Fruit fly (Drosophila melanogaster): ENCODE data around the gene tna.

DNA sequence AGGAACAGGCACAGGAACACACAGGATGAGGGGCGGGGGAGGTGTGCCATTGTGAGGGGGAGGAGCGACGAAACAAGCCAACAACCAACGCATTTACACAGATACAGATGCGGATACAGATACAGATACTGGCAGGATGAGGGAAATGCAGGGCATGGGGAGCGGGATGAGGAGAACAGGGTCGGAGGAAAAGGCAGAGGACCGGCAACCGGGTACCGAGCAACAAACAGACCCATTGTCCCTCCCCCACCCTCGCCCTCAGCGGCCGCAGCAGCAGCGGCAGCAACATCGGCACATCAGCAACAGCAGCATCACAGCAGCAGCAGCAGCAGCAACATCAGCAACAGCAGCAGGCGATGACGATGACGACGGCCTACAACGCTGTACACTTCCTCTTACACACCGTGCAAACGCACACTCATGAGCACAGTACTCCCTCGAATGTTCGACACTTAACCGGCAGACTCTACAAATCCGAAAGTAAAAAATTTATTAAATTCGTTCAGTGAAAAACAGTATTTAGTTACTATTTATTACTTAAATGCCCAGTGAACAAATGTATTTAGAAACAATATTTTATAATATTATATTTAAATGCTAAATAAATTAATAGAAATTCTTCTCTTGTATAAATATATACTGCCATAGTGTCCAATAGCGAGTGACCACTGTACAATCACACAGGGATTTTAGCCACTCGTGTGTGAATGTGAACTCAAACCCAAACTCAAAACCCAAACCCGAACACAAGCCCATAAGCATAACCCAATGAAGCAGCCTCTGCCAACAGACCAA, 20.3 kb downstream of the tna start:
- peak; percentile 82 for TF ChIP-seq CG6854 (GFP tag; optimal IDR thresholded peaks at IDR 0.05)
- peak; percentile 92 for TF ChIP-seq phol (tag; optimal IDR thresholded peaks at IDR 0.05)
- TF ChIP-seq kay (GFP tag; optimal IDR thresholded peaks at IDR 0.05), result peak; percentile 11
- TF ChIP-seq p53 (GFP tag; optimal IDR thresholded peaks at IDR 0.05), result no peak
- peak; percentile 85 for TF ChIP-seq CG1233 (GFP tag; optimal IDR thresholded peaks at IDR 0.05)
- peak; percentile 85 for TF ChIP-seq Asciz (GFP tag; optimal IDR thresholded peaks at IDR 0.05)
- TF ChIP-seq crp (GFP tag; optimal IDR thresholded peaks at IDR 0.05), result peak in 1 of 2 experiments; percentile 35
- TF ChIP-seq unpg (GFP tag; optimal IDR thresholded peaks at IDR 0.05), result peak; percentile 87
- peak; percentile 89 for TF ChIP-seq zfh1 (GFP tag; IDR thresholded peaks at IDR 0.05)
- TF ChIP-seq CG11085 (GFP tag; IDR thresholded peaks at IDR 0.05), result no peak; the same call in none of the 2 replicates

All from whole organism, embryonic.